Worm (Caenorhabditis elegans) whole organism, L2 larva: ENCODE measurements around the gene K03H1.9.

Experiments
- C34F6.9 ChIP-seq: fragments of 150-350 bp; optimal IDR thresholded peaks from 2 replicates; lab custom pipeline; 2014; ENCODE audit warnings: missing biosample characterization, missing genetic modification characterization
- F13H6.1 ChIP-seq: sonication (generic microtip); optimal IDR thresholded peaks from 2 replicates; lab custom pipeline; 2016; ENCODE audit warnings: missing genetic modification characterization, missing compliant biosample characterization
- R02D3.7 ChIP-seq: fragments of 150-350 bp; optimal IDR thresholded peaks from 2 replicates; lab custom pipeline; 2014; ENCODE audit warnings: missing biosample characterization, missing genetic modification characterization
- ZK546.5 ChIP-seq: sonication (generic microtip); optimal IDR thresholded peaks from 2 replicates; lab custom pipeline; 2017; ENCODE audit warnings: missing biosample characterization, missing genetic modification characterization
- alr-1 ChIP-seq: fragments of 150-350 bp; optimal IDR thresholded peaks from 2 replicates; lab custom pipeline; 2014; ENCODE audit warnings: missing biosample characterization, missing genetic modification characterization
- aly-2 ChIP-seq: fragments of 150-350 bp; optimal IDR thresholded peaks from 2 replicates; lab custom pipeline; 2014; ENCODE audit warnings: missing biosample characterization, missing genetic modification characterization
- ama-1 ChIP-seq: fragments of 150-350 bp; optimal IDR thresholded peaks from 2 replicates; lab custom pipeline; 2018; ENCODE audit warnings: inconsistent platforms
- blmp-1 ChIP-seq: sonication (generic microtip); optimal IDR thresholded peaks from 2 replicates; lab custom pipeline; 2017; ENCODE audit warnings: missing genetic modification characterization, mild to moderate bottlenecking, missing compliant biosample characterization, antibody characterized with exemption, moderate library complexity; ENCODE audit not compliant: insufficient read depth
- ceh-16 ChIP-seq: fragments of 150-350 bp; optimal IDR thresholded peaks from 2 replicates; lab custom pipeline; 2014; ENCODE audit warnings: missing biosample characterization, missing genetic modification characterization
- crh-2 ChIP-seq: sonication (generic microtip); optimal IDR thresholded peaks from 2 replicates; lab custom pipeline; 2017; ENCODE audit warnings: missing biosample characterization, missing genetic modification characterization
- elt-1 ChIP-seq: fragments of 150-350 bp; optimal IDR thresholded peaks from 2 replicates; lab custom pipeline; 2014; ENCODE audit warnings: missing biosample characterization, missing genetic modification characterization
- elt-3 ChIP-seq: sonication (generic microtip); optimal IDR thresholded peaks from 2 replicates; lab custom pipeline; 2017; ENCODE audit warnings: missing biosample characterization, missing genetic modification characterization
- fos-1 ChIP-seq: fragments of 150-350 bp; optimal IDR thresholded peaks from 2 replicates; lab custom pipeline; 2014; ENCODE audit warnings: missing biosample characterization, missing genetic modification characterization
- gmeb-1 ChIP-seq: fragments of 150-350 bp; optimal IDR thresholded peaks from 2 replicates; lab custom pipeline; 2014; ENCODE audit warnings: missing biosample characterization, missing genetic modification characterization
- lin-11 ChIP-seq: fragments of 150-350 bp; sonication (generic microtip); optimal IDR thresholded peaks from 2 replicates; lab custom pipeline; 2014; ENCODE audit warnings: missing biosample characterization, missing genetic modification characterization, inconsistent platforms, mixed read lengths
- lin-39 ChIP-seq: fragments of 150-350 bp; optimal IDR thresholded peaks from 2 replicates; lab custom pipeline; 2014; ENCODE audit warnings: missing biosample characterization, missing genetic modification reagents, missing genetic modification characterization
- lsy-2 ChIP-seq, 2 experiments: fragments of 150-350 bp in 1 of 2; sonication (generic microtip) in 1 of 2; optimal IDR thresholded peaks; 2 replicates each; lab custom pipeline; 2014 to 2017; ENCODE audit warnings: missing biosample characterization in 2 of 2, missing genetic modification characterization in 2 of 2
- mab-5 ChIP-seq: fragments of 150-350 bp; optimal IDR thresholded peaks from 2 replicates; lab custom pipeline; 2014; ENCODE audit warnings: missing biosample characterization, missing genetic modification characterization
- mbf-1 ChIP-seq: sonication (generic microtip); optimal IDR thresholded peaks from 2 replicates; lab custom pipeline; 2017; ENCODE audit warnings: missing biosample characterization, missing genetic modification characterization
- mdl-1 ChIP-seq, 2 experiments: fragments of 150-350 bp in 1 of 2; sonication (generic microtip) in 1 of 2; optimal IDR thresholded peaks; 2 replicates each; lab custom pipeline; 2017; ENCODE audit warnings: missing biosample characterization in 2 of 2, missing genetic modification characterization in 2 of 2
- nhr-10 ChIP-seq: sonication (generic microtip); optimal IDR thresholded peaks from 2 replicates; lab custom pipeline; 2017; ENCODE audit warnings: missing biosample characterization, missing genetic modification characterization
- nhr-11 ChIP-seq: fragments of 150-350 bp; optimal IDR thresholded peaks from 2 replicates; lab custom pipeline; 2014; ENCODE audit warnings: missing biosample characterization, missing genetic modification characterization
- nhr-12 ChIP-seq: fragments of 150-350 bp; optimal IDR thresholded peaks from 2 replicates; lab custom pipeline; 2014; ENCODE audit warnings: missing biosample characterization, missing genetic modification characterization
- nhr-129 ChIP-seq: fragments of 150-350 bp; optimal IDR thresholded peaks from 2 replicates; lab custom pipeline; 2014; ENCODE audit warnings: missing biosample characterization, missing genetic modification characterization
- nhr-23 ChIP-seq: fragments of 150-350 bp; optimal IDR thresholded peaks from 2 replicates; lab custom pipeline; 2014; ENCODE audit warnings: missing biosample characterization, missing genetic modification reagents, missing genetic modification characterization
- nhr-25 ChIP-seq: fragments of 150-350 bp; sonication (generic microtip); optimal IDR thresholded peaks from 3 replicates; lab custom pipeline; 2014; ENCODE audit warnings: missing biosample characterization, missing genetic modification characterization
- nhr-6 ChIP-seq: fragments of 150-350 bp; optimal IDR thresholded peaks from 2 replicates; lab custom pipeline; 2014; ENCODE audit warnings: missing biosample characterization, missing genetic modification characterization
- nhr-77 ChIP-seq: fragments of 150-350 bp; optimal IDR thresholded peaks from 2 replicates; lab custom pipeline; 2014; ENCODE audit warnings: missing biosample characterization, missing genetic modification characterization
- peb-1 ChIP-seq: fragments of 150-350 bp; optimal IDR thresholded peaks from 2 replicates; lab custom pipeline; 2014; ENCODE audit warnings: missing biosample characterization, missing genetic modification characterization
- sem-4 ChIP-seq: fragments of 150-350 bp; optimal IDR thresholded peaks from 2 replicates; lab custom pipeline; 2014; ENCODE audit warnings: missing biosample characterization, missing genetic modification reagents, missing genetic modification characterization
- sma-3 ChIP-seq: sonication (generic microtip); optimal IDR thresholded peaks from 2 replicates; lab custom pipeline; 2016; ENCODE audit warnings: missing genetic modification reagents, missing genetic modification characterization, missing compliant biosample characterization
- sma-9 ChIP-seq, 2 experiments: fragments of 150-350 bp in 1 of 2; sonication (generic microtip) in 1 of 2; optimal IDR thresholded peaks; 2 replicates each; lab custom pipeline; 2014 to 2016; ENCODE audit warnings: missing genetic modification characterization in 2 of 2, mild to moderate bottlenecking in 1 of 2, missing biosample characterization in 1 of 2, missing compliant biosample characterization in 1 of 2, missing genetic modification reagents in 1 of 2, moderate library complexity in 1 of 2
- snpc-4 ChIP-seq: fragments of 150-350 bp; optimal IDR thresholded peaks from 2 replicates; lab custom pipeline; 2014; ENCODE audit warnings: missing biosample characterization, missing genetic modification characterization
- unc-55 ChIP-seq: fragments of 150-350 bp; sonication (generic microtip); optimal IDR thresholded peaks from 3 replicates; lab custom pipeline; 2014; ENCODE audit warnings: missing biosample characterization, missing genetic modification reagents, missing genetic modification characterization
- unc-62 ChIP-seq: fragments of 150-350 bp; optimal IDR thresholded peaks from 2 replicates; lab custom pipeline; 2014; ENCODE audit warnings: missing biosample characterization, missing genetic modification reagents, missing genetic modification characterization
- zag-1 ChIP-seq: fragments of 150-350 bp; optimal IDR thresholded peaks from 2 replicates; lab custom pipeline; 2014; ENCODE audit warnings: missing biosample characterization, missing genetic modification characterization
- ztf-1 ChIP-seq: fragments of 200-800 bp; sonication (Bioruptor generic); conservative IDR thresholded peaks from 2 replicates; pipeline ENCODE4 v1.3.6; 2022; ENCODE audit warnings: missing genetic modification characterization, missing compliant biosample characterization
- ztf-11 ChIP-seq: sonication (generic microtip); optimal IDR thresholded peaks from 2 replicates; lab custom pipeline; 2017; ENCODE audit warnings: missing biosample characterization, missing genetic modification characterization
- ztf-4 ChIP-seq: fragments of 150-350 bp; optimal IDR thresholded peaks from 2 replicates; lab custom pipeline; 2014; ENCODE audit warnings: missing biosample characterization, missing genetic modification characterization

Gene K03H1.9

ce11 chrIII:9912501-9912900 lies 28.8 kb downstream of the K03H1.9 start:
- TF ChIP-seq nhr-10 (no peak), gmeb-1 (peak; percentile 45)

- TF ChIP-seq fos-1 (tag; lab: Kevin White, UChicago) (peak; percentile 55), lin-11 (tag; lab: Kevin White, UChicago) (no peak)
Observed at ce11 chrIII:9910608-9911479, 30.4 kb downstream of the K03H1.9 start, which contains the start of the genes cyld-1 and F40F12.9. cyld-1 (minus strand) TSS chrIII:9910658. F40F12.9 (plus strand) TSS chrIII:9911328.

ce11 chrIII:9908769-9909168 lies 32.5 kb downstream of the K03H1.9 start:
- TF ChIP-seq lin-39 (tag; lab: Kevin White, UChicago) (no peak), sma-3 (GFP tag; lab: Kevin White, UChicago) (peak; percentile 3)
- TF ChIP-seq, all 48 proteins: peak for 1

- TF ChIP-seq nhr-25 = peak; percentile 31
- TF ChIP-seq mbf-1 (tag; lab: Kevin White, UChicago) = no peak
- peak; percentile 8 for TF ChIP-seq sma-9 (GFP tag; optimal IDR thresholded peaks at IDR 0.05; lab: Kevin White, UChicago)
- no peak for TF ChIP-seq sma-9 (tag; optimal IDR thresholded peaks at IDR 0.05; lab: Kevin White, UChicago)
- TF ChIP-seq aly-2 (tag; lab: Kevin White, UChicago) = no peak
- no peak for TF ChIP-seq lin-39 (tag; lab: Kevin White, UChicago)
- TF ChIP-seq zag-1 (tag; lab: Kevin White, UChicago) = no peak
- peak; percentile 31 for TF ChIP-seq sma-3 (GFP tag; lab: Kevin White, UChicago)
- TF ChIP-seq gmeb-1 = no peak
- TF ChIP-seq F13H6.1 (tag; lab: Kevin White, UChicago) = no peak
- peak; percentile 48 for TF ChIP-seq blmp-1
- no peak for TF ChIP-seq ceh-16 (tag; lab: Kevin White, UChicago)
- TF ChIP-seq unc-62 (GFP tag; lab: Kevin White, UChicago) = no peak
Observed at ce11 chrIII:9907574-9907973, 33.7 kb downstream of the K03H1.9 start.

ce11 chrIII:9905307-9905706 lies 36.0 kb downstream of the K03H1.9 start:
- TF ChIP-seq peb-1 (tag; lab: Kevin White, UChicago) = no peak
- TF ChIP-seq nhr-12 = no peak
- TF ChIP-seq ztf-1 (GFP tag; lab: Robert Waterston, UW) = no peak
- TF ChIP-seq ztf-4 (tag; lab: Kevin White, UChicago) = no peak
- TF ChIP-seq sem-4 (tag; lab: Kevin White, UChicago) = no peak
- no peak for TF ChIP-seq nhr-77 (tag; lab: Kevin White, UChicago)
- no peak for TF ChIP-seq gmeb-1
- TF ChIP-seq nhr-25 = no peak
- TF ChIP-seq nhr-129 = peak; percentile 78
- TF ChIP-seq alr-1 (tag; lab: Kevin White, UChicago) = no peak
- no peak for TF ChIP-seq lin-39 (tag; lab: Kevin White, UChicago)
- no peak for TF ChIP-seq F13H6.1 (tag; lab: Kevin White, UChicago)
- TF ChIP-seq ama-1 = peak; percentile 16
- TF ChIP-seq crh-2 (tag; lab: Kevin White, UChicago) = no peak
- no peak for TF ChIP-seq nhr-23
- no peak for TF ChIP-seq lsy-2 (tag; optimal IDR thresholded peaks at IDR 0.05; lab: Kevin White, UChicago)
- no peak for TF ChIP-seq mab-5 (tag; lab: Kevin White, UChicago)
- no peak for TF ChIP-seq mdl-1 (tag; optimal IDR thresholded peaks at IDR 0.05; lab: Kevin White, UChicago)
- TF ChIP-seq mbf-1 (tag; lab: Kevin White, UChicago) = no peak
- no peak for TF ChIP-seq nhr-10
- TF ChIP-seq ZK546.5 = no peak
- TF ChIP-seq nhr-6 (tag; lab: Kevin White, UChicago) = no peak
- no peak for TF ChIP-seq elt-3 (tag; lab: Kevin White, UChicago)
- TF ChIP-seq fos-1 (tag; lab: Kevin White, UChicago) = peak; percentile 16
- TF ChIP-seq R02D3.7 (tag; lab: Kevin White, UChicago) = no peak
- no peak for TF ChIP-seq elt-1
- no peak for TF ChIP-seq nhr-11 (tag; lab: Kevin White, UChicago)
- TF ChIP-seq ceh-16 (tag; lab: Kevin White, UChicago) = no peak
- TF ChIP-seq unc-62 (GFP tag; lab: Kevin White, UChicago) = no peak
- TF ChIP-seq unc-55 (GFP tag; lab: Kevin White, UChicago) = peak; percentile 3
- no peak for TF ChIP-seq lin-11 (tag; lab: Kevin White, UChicago)
- peak; percentile 8 for TF ChIP-seq sma-9 (GFP tag; optimal IDR thresholded peaks at IDR 0.05; lab: Kevin White, UChicago)
- no peak for TF ChIP-seq sma-9 (tag; optimal IDR thresholded peaks at IDR 0.05; lab: Kevin White, UChicago)
- peak; percentile 66 for TF ChIP-seq C34F6.9 (tag; lab: Kevin White, UChicago)
- no peak for TF ChIP-seq snpc-4 (tag; lab: Kevin White, UChicago)
- TF ChIP-seq ztf-11 = no peak
